Fruit fly (Drosophila melanogaster) whole organism, pupa: ENCODE results near the gene CG5815.
A peak's percentile ranks its signal among the peaks of the same experiment; 100 is the strongest.

Source experiments
- CG10348 ChIP-seq: fragments of 200-800 bp; sonication (Bioruptor generic); IDR thresholded peaks from 2 replicates; pipeline ENCODE4 v1.3.6; 2022; ENCODE audit warnings: missing biosample characterization, missing genetic modification characterization
- CG12605 ChIP-seq: fragments of 200-800 bp; sonication (Bioruptor generic); IDR thresholded peaks from 2 replicates; pipeline ENCODE4 v1.3.6; 2022; ENCODE audit warnings: missing biosample characterization, missing genetic modification characterization
- CG13204 ChIP-seq: fragments of 200-800 bp; sonication (Bioruptor generic); optimal IDR thresholded peaks from 2 replicates; lab custom pipeline; 2018; ENCODE audit warnings: missing biosample characterization, mild to moderate bottlenecking, missing genetic modification characterization, moderate library complexity
- CG14655 ChIP-seq: fragments of 200-800 bp; sonication (Bioruptor generic); optimal IDR thresholded peaks from 3 replicates; lab custom pipeline; 2017; ENCODE audit warnings: mild to moderate bottlenecking, missing biosample characterization, missing genetic modification reagents, missing genetic modification characterization
- CG15710 ChIP-seq: fragments of 200-800 bp; sonication (Bioruptor generic); optimal IDR thresholded peaks from 2 replicates; lab custom pipeline; 2018; ENCODE audit warnings: missing biosample characterization, mild to moderate bottlenecking, missing genetic modification characterization, moderate library complexity
- CG17806 ChIP-seq: fragments of 200-800 bp; sonication (Bioruptor generic); optimal IDR thresholded peaks from 2 replicates; lab custom pipeline; 2018; ENCODE audit warnings: missing biosample characterization, mild to moderate bottlenecking, missing genetic modification characterization, moderate library complexity
- CG32121 ChIP-seq: fragments of 200-800 bp; sonication (Bioruptor generic); IDR thresholded peaks from 2 replicates; pipeline ENCODE4 v1.3.6; 2022; ENCODE audit warnings: missing biosample characterization, missing genetic modification characterization
- CG34367 ChIP-seq: fragments of 200-800 bp; sonication (Bioruptor generic); optimal IDR thresholded peaks from 2 replicates; lab custom pipeline; 2018; ENCODE audit warnings: missing biosample characterization, mild to moderate bottlenecking, missing genetic modification characterization
- CG4496 ChIP-seq: fragments of 200-800 bp; sonication (Bioruptor generic); IDR thresholded peaks from 3 replicates; pipeline ENCODE4 v1.3.6; 2022; ENCODE audit warnings: missing biosample characterization, missing genetic modification characterization
- CG8159 ChIP-seq: fragments of 200-800 bp; sonication (Bioruptor generic); optimal IDR thresholded peaks from 3 replicates; lab custom pipeline; 2018; ENCODE audit warnings: missing biosample characterization, mild to moderate bottlenecking, missing genetic modification characterization, moderate library complexity
- CG8301 ChIP-seq: fragments of 200-800 bp; sonication (Bioruptor generic); optimal IDR thresholded peaks from 2 replicates; lab custom pipeline; 2018; ENCODE audit warnings: missing biosample characterization, mild to moderate bottlenecking, missing genetic modification characterization
- CG9948 ChIP-seq: fragments of 200-800 bp; sonication (Bioruptor generic); optimal IDR thresholded peaks from 2 replicates; lab custom pipeline; 2018; ENCODE audit warnings: missing biosample characterization, mild to moderate bottlenecking, missing genetic modification characterization, moderate library complexity
- D1 ChIP-seq: fragments of 200-800 bp; sonication (Bioruptor generic); optimal IDR thresholded peaks from 2 replicates; lab custom pipeline; 2018; ENCODE audit warnings: missing biosample characterization, mild to moderate bottlenecking, missing genetic modification characterization, moderate library complexity
- EcR ChIP-seq: fragments of 200-800 bp; sonication (Bioruptor generic); optimal IDR thresholded peaks from 3 replicates; lab custom pipeline; 2019; ENCODE audit warnings: missing biosample characterization, missing genetic modification characterization, mild to moderate bottlenecking, moderate library complexity, missing genetic modification reagents
- Ets98B ChIP-seq: fragments of 200-800 bp; sonication (Bioruptor generic); IDR thresholded peaks from 2 replicates; pipeline ENCODE4 v1.3.6; 2022; ENCODE audit warnings: missing biosample characterization, missing genetic modification characterization
- Pif1A ChIP-seq: fragments of 200-800 bp; sonication (Bioruptor generic); optimal IDR thresholded peaks from 3 replicates; lab custom pipeline; 2016; ENCODE audit warnings: missing biosample characterization, missing genetic modification characterization
- Pif1B ChIP-seq: fragments of 200-800 bp; sonication (Bioruptor generic); optimal IDR thresholded peaks from 3 replicates; lab custom pipeline; 2016; ENCODE audit warnings: missing biosample characterization, missing genetic modification characterization
- Snoo ChIP-seq: fragments of 200-800 bp; sonication (Bioruptor generic); optimal IDR thresholded peaks from 3 replicates; lab custom pipeline; 2017; ENCODE audit warnings: missing biosample characterization, mild to moderate bottlenecking, missing genetic modification characterization, inconsistent platforms
- fd96Ca ChIP-seq: fragments of 200-800 bp; sonication (Bioruptor generic); IDR thresholded peaks from 3 replicates; pipeline ENCODE4 v1.3.6; 2022; ENCODE audit warnings: missing biosample characterization, missing genetic modification characterization
- gl ChIP-seq: fragments of 200-800 bp; sonication (Bioruptor generic); optimal IDR thresholded peaks from 2 replicates; lab custom pipeline; 2018; ENCODE audit warnings: missing biosample characterization, mild to moderate bottlenecking, missing genetic modification characterization
- rn ChIP-seq: fragments of 200-800 bp; sonication (Bioruptor generic); IDR thresholded peaks from 2 replicates; pipeline ENCODE4 v1.3.6; 2022; ENCODE audit warnings: missing biosample characterization, missing genetic modification characterization

Gene CG5815

DNA sequence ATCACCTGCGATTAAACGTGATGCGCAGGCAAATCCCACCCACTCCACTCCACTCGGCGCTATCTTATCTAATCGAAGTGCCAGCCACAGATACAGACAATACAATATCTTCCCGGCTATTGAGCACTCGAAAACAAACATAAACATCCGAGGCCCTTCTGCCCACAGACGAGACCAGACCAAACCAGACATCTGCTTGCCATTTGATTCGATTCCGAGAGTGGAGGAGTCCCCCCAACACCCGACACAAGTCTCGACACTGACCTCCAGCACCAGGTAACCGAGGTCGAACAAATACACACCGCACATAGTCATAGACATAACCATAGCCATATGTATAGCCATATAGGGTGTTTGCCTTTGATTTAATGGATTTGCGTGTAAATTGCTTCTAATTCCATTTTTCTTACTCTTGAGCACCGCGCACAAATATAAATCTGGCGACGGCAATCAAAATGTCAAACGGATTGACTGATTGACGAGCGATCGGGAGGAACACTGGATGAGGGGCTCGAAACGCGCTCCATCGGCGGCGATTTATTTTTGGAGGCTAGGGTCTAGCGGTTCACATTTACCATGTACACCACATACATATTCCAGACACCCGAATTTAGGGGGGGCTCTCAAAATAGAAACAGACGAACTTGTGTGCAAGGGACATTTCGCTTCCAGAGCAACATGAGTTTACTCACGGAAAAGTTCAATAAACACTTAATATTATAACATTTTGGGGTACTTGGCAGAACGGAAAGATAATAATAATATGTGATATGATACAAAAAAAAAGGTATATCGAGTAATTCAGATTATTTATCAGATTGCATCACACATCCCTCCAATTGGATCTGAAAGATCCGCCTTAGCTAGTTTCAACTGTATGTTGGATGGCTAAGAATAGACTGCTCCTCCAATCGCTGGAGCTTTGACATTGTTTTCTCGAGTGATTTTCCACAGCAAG, 36.7 kb downstream of the CG5815 start:
- TF ChIP-seq CG17806 (tag; lab: Kevin White, UChicago) (no peak), rn (GFP tag; lab: Robert Waterston, UW) (no peak), CG34367 (tag; lab: Kevin White, UChicago) (no peak), CG13204 (no peak), CG8159 (no peak), fd96Ca (GFP tag; lab: Robert Waterston, UW) (no peak), Ets98B (no peak), CG8301 (tag; lab: Kevin White, UChicago) (no peak), CG14655 (no peak), Pif1B (GFP tag; lab: Kevin White, UChicago) (no peak), CG12605 (no peak), CG9948 (tag; lab: Kevin White, UChicago) (no peak), CG32121 (GFP tag; lab: Robert Waterston, UW) (no peak), CG10348 (no peak), Snoo (tag; lab: Kevin White, UChicago) (no peak), CG4496 (GFP tag; lab: Robert Waterston, UW) (no peak), Pif1A (GFP tag; lab: Kevin White, UChicago) (no peak), CG15710 (tag; lab: Kevin White, UChicago) (no peak), D1 (tag; lab: Kevin White, UChicago) (no peak), gl (tag; lab: Kevin White, UChicago) (no peak)

DNA sequence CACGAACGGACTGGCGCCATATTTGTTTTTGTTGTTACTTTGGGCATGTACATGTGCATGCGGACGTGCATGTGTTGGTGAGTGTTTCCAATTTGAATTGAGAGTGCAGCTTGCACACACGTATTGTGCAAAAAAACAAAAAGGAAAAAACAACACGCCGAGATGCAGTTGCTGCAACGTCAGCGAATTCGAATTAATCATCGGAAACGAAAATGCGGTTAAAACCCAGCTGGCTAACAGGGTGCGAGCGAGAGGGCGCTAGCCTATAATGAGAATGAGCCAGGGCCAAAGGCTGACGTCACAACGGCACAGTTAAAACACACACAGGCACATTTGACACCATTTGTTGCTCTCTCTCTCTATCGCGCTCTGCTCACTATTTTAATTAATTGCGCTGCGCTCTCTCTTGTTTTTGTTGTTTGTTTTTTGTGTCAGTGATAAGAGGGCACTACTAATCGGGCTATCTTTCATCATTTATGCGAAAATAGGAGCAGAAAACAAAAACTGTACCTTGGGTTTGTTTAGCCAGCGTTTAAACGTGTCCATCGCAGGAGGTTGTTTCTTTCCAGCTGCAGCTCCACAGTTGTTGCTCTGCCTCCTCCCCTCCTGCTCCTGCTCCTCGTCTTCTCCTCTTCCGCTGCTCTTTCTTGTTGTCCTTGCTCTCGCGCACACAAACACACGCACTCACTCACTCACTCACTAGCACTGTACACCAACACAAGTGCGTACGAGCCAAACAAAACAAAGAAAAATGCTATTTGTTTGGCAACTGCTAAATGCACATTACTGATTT, 37.7 kb downstream of the CG5815 start:
- TF ChIP-seq CG17806 (tag; lab: Kevin White, UChicago) (no peak), CG14655 (peak; percentile 11), CG13204 (peak; percentile 26), EcR (GFP tag; lab: Kevin White, UChicago) (peak; percentile 4)

- TF ChIP-seq Snoo (tag; lab: Kevin White, UChicago) (peak; percentile 39), CG8159 (peak; percentile 44), D1 (tag; lab: Kevin White, UChicago) (no peak), CG17806 (tag; lab: Kevin White, UChicago) (peak; percentile 24), CG32121 (GFP tag; lab: Robert Waterston, UW) (no peak), CG14655 (peak; percentile 6), CG15710 (tag; lab: Kevin White, UChicago) (no peak), CG4496 (GFP tag; lab: Robert Waterston, UW) (no peak), Pif1B (GFP tag; lab: Kevin White, UChicago) (peak; percentile 4), CG8301 (tag; lab: Kevin White, UChicago) (peak; percentile 24), CG9948 (tag; lab: Kevin White, UChicago) (peak; percentile 6), CG12605 (no peak), Pif1A (GFP tag; lab: Kevin White, UChicago) (no peak)
Observed at dm6 chr3R:27150685-27151515, 38.5 kb downstream of the CG5815 start, which contains the start of gene CG6051. TSS of gene CG6051 (minus strand) at chr3R:27151069.

- TF ChIP-seq Ets98B = no peak
- peak; percentile 45; the same call in 2 of the 3 replicates for TF ChIP-seq CG4496 (GFP tag; lab: Robert Waterston, UW)
Observed at dm6 chr3R:27151516-27151823, 39.1 kb downstream of the CG5815 start, which contains the start of gene Men-b. TSS of gene Men-b (plus strand) at chr3R:27151662.

DNA sequence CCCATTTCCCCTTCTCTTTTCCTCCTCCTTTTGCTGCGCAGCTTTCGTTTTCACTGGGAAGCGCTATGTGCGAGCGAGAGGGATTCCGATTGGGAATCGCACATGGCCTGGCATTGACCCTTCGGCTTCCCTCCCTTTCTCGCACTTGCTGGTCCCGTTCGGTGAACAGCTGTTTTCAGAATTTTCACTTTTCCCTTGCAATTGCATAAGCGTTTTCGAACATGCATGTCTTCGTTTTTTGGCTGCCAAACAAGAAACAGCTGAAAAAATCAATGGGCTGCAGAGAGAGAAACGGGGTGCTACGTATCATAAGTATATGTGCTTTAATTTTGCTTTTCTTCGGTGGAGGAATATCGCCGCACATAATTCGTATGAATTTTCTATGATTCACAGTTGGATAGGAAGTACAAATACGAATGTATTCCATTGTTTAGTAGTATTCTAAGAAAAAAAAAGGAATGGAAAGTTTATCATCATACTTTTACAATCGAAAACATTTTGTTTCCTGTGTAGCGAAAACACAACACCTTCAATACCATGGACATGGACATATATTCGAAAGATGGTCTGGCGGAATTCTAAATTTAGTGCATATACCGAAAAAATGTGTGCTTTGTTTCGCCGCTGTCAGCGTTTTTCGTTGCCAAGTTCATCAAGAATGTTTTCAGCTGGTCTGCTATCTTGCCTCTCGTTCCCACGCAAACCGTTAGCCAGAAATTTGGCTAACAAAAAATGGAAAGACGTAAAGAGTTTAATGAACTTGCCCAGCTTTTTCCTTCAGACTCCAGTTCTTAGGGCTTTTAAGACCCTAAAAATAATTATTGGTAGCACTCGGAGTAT, 40.0 kb downstream of the CG5815 start:
- TF ChIP-seq Snoo (tag; lab: Kevin White, UChicago) = peak; percentile 50
- TF ChIP-seq Pif1A (GFP tag; lab: Kevin White, UChicago) = peak; percentile 50
- no peak for TF ChIP-seq fd96Ca (GFP tag; lab: Robert Waterston, UW)
- no peak for TF ChIP-seq CG4496 (GFP tag; lab: Robert Waterston, UW)
- TF ChIP-seq CG12605 = no peak
- TF ChIP-seq Pif1B (GFP tag; lab: Kevin White, UChicago) = peak; percentile 34
- TF ChIP-seq CG8159 = peak; percentile 37
- TF ChIP-seq EcR (GFP tag; lab: Kevin White, UChicago) = peak; percentile 65
- peak; percentile 49 for TF ChIP-seq CG14655
- TF ChIP-seq CG13204 = no peak
- peak; percentile 34 for TF ChIP-seq CG17806 (tag; lab: Kevin White, UChicago)
- no peak for TF ChIP-seq gl (tag; lab: Kevin White, UChicago)
- TF ChIP-seq rn (GFP tag; lab: Robert Waterston, UW) = no peak
- peak; percentile 37; the same call in 1 of the 2 replicates for TF ChIP-seq Ets98B
- no peak for TF ChIP-seq CG15710 (tag; lab: Kevin White, UChicago)
- peak; percentile 55 for TF ChIP-seq CG8301 (tag; lab: Kevin White, UChicago)
- TF ChIP-seq CG10348 = no peak
- peak; percentile 10 for TF ChIP-seq CG9948 (tag; lab: Kevin White, UChicago)
- peak; percentile 56; the same call in 1 of the 2 replicates for TF ChIP-seq CG32121 (GFP tag; lab: Robert Waterston, UW)
- TF ChIP-seq CG34367 (tag; lab: Kevin White, UChicago) = no peak
- no peak for TF ChIP-seq D1 (tag; lab: Kevin White, UChicago)
